Worm (Caenorhabditis elegans) whole organism, L4 larva: ENCODE measurements around the gene asp-4.

Source experiments
- T26A8.4 ChIP-seq: fragments of 200-800 bp; sonication (Bioruptor generic); IDR thresholded peaks from 2 replicates; pipeline ENCODE4 v1.3.6; 2022; ENCODE audit warnings: missing genetic modification characterization, missing compliant biosample characterization
- ZK337.2 ChIP-seq: fragments of 200-800 bp; sonication (Bioruptor generic); IDR thresholded peaks from 2 replicates; pipeline ENCODE4 v1.3.6; 2022; ENCODE audit warnings: missing genetic modification reagents, missing genetic modification characterization, missing compliant biosample characterization
- aha-1 ChIP-seq: fragments of 150-350 bp; peaks from one replicate; lab custom pipeline; 2014; ENCODE audit warnings: missing biosample characterization, missing genetic modification characterization
- arid-1 ChIP-seq: fragments of 200-800 bp; sonication (Bioruptor generic); conservative IDR thresholded peaks from 2 replicates; pipeline ENCODE4 v1.3.6; 2022; ENCODE audit warnings: missing genetic modification reagents, missing genetic modification characterization, missing compliant biosample characterization
- ceh-20 ChIP-seq: fragments of 200-800 bp; sonication (Bioruptor generic); IDR thresholded peaks from 2 replicates; pipeline ENCODE4 v1.3.6; 2022; ENCODE audit warnings: missing genetic modification reagents, missing genetic modification characterization, missing compliant biosample characterization
- ceh-28 ChIP-seq: fragments of 150-350 bp; optimal IDR thresholded peaks from 2 replicates; lab custom pipeline; 2014; ENCODE audit warnings: missing biosample characterization, missing genetic modification reagents, missing genetic modification characterization
- ceh-44 ChIP-seq: fragments of 200-800 bp; sonication (Bioruptor generic); IDR thresholded peaks from 2 replicates; pipeline ENCODE4 v1.3.6; 2022; ENCODE audit warnings: missing genetic modification reagents, missing genetic modification characterization, missing compliant biosample characterization
- cey-2 ChIP-seq: sonication (generic microtip); optimal IDR thresholded peaks from 3 replicates; lab custom pipeline; 2017; ENCODE audit warnings: missing genetic modification characterization, mild to moderate bottlenecking, missing compliant biosample characterization, antibody characterized with exemption, borderline replicate concordance; ENCODE audit not compliant: insufficient read depth
- ctbp-1 ChIP-seq: fragments of 200-800 bp; sonication (Bioruptor generic); IDR thresholded peaks from 2 replicates; pipeline ENCODE4 v1.3.6; 2022; ENCODE audit warnings: missing genetic modification reagents, missing genetic modification characterization, missing compliant biosample characterization
- daf-16 ChIP-seq, 3 experiments: sonication (generic microtip); optimal IDR thresholded peaks; 2 replicates each; lab custom pipeline; 2016 to 2017; ENCODE audit warnings: missing genetic modification characterization in 3 of 3, missing genetic modification reagents in 3 of 3, mild to moderate bottlenecking in 2 of 3, missing compliant biosample characterization in 2 of 3, missing biosample characterization in 1 of 3, moderate library complexity in 1 of 3
- daf-8 ChIP-seq: fragments of 200-800 bp; sonication (Bioruptor generic); IDR thresholded peaks from 2 replicates; pipeline ENCODE4 v1.3.6; 2022; ENCODE audit warnings: missing genetic modification characterization, missing compliant biosample characterization
- dmd-6 ChIP-seq: fragments of 200-800 bp; sonication (Bioruptor generic); IDR thresholded peaks from 2 replicates; pipeline ENCODE4 v1.3.6; 2022; ENCODE audit warnings: missing genetic modification reagents, missing genetic modification characterization, missing compliant biosample characterization
- dve-1 ChIP-seq: sonication (generic microtip); optimal IDR thresholded peaks from 2 replicates; lab custom pipeline; 2017; ENCODE audit warnings: antibody characterized with exemption, mild to moderate bottlenecking, missing genetic modification characterization, missing compliant biosample characterization; ENCODE audit not compliant: insufficient read depth
- fos-1 ChIP-seq: fragments of 150-350 bp; optimal IDR thresholded peaks from 2 replicates; lab custom pipeline; 2014; ENCODE audit warnings: missing biosample characterization, missing genetic modification characterization
- gei-8 ChIP-seq: fragments of 200-800 bp; sonication (Bioruptor generic); optimal IDR thresholded peaks from 2 replicates; lab custom pipeline; 2018; ENCODE audit warnings: mild to moderate bottlenecking, missing genetic modification characterization, missing compliant biosample characterization
- hif-1 ChIP-seq, 2 experiments: sonication (generic microtip); optimal IDR thresholded peaks; 2 replicates each; lab custom pipeline; 2016 to 2017; ENCODE audit warnings: missing compliant biosample characterization in 2 of 2, missing genetic modification characterization in 2 of 2, missing genetic modification reagents in 2 of 2, missing genotype in 2 of 2, mild to moderate bottlenecking in 1 of 2
- hlh-11 ChIP-seq: fragments of 200-800 bp; sonication (Bioruptor generic); optimal IDR thresholded peaks from 2 replicates; lab custom pipeline; 2018; ENCODE audit warnings: mild to moderate bottlenecking, missing genetic modification characterization, missing compliant biosample characterization
- hlh-30 ChIP-seq: sonication (generic microtip); optimal IDR thresholded peaks from 2 replicates; lab custom pipeline; 2017; ENCODE audit warnings: antibody characterized with exemption, mild to moderate bottlenecking, missing genetic modification characterization, missing compliant biosample characterization; ENCODE audit not compliant: insufficient read depth
- hmg-1.1 ChIP-seq: fragments of 200-800 bp; sonication (Bioruptor generic); IDR thresholded peaks from 2 replicates; pipeline ENCODE4 v1.3.6; 2022; ENCODE audit warnings: missing genetic modification reagents, missing genetic modification characterization, missing compliant biosample characterization
- jun-1 ChIP-seq: fragments of 150-350 bp; optimal IDR thresholded peaks from 2 replicates; lab custom pipeline; 2014; ENCODE audit warnings: missing biosample characterization, missing genetic modification reagents, missing genetic modification characterization
- lin-1 ChIP-seq: fragments of 200-800 bp; sonication (Bioruptor generic); IDR thresholded peaks from 2 replicates; pipeline ENCODE4 v1.3.6; 2022; ENCODE audit warnings: missing genetic modification reagents, missing genetic modification characterization, missing compliant biosample characterization
- lin-29 ChIP-seq: fragments of 200-800 bp; sonication (Bioruptor generic); IDR thresholded peaks from 2 replicates; pipeline ENCODE4 v1.3.6; 2022; ENCODE audit warnings: missing genetic modification reagents, missing genetic modification characterization, missing compliant biosample characterization
- lin-39 ChIP-seq: fragments of 150-350 bp; optimal IDR thresholded peaks from 2 replicates; lab custom pipeline; 2014; ENCODE audit warnings: missing biosample characterization, missing genetic modification reagents, missing genetic modification characterization
- lsy-2 ChIP-seq, 2 experiments: fragments of 150-350 bp in 1 of 2; sonication (generic microtip) in 1 of 2; optimal IDR thresholded peaks; 2 replicates each; lab custom pipeline; 2014 to 2017; ENCODE audit warnings: missing biosample characterization in 2 of 2, missing genetic modification characterization in 2 of 2
- mdl-1 ChIP-seq, 2 experiments: fragments of 150-350 bp in 1 of 2; sonication (generic microtip) in 1 of 2; optimal IDR thresholded peaks; 2 replicates each; lab custom pipeline; 2014 to 2017; ENCODE audit warnings: missing biosample characterization in 2 of 2, missing genetic modification characterization in 2 of 2
- mep-1 ChIP-seq: fragments of 150-350 bp; sonication (generic microtip); optimal IDR thresholded peaks from 3 replicates; lab custom pipeline; 2014; ENCODE audit warnings: missing biosample characterization, missing genetic modification characterization
- mes-2 ChIP-seq: sonication (generic microtip); optimal IDR thresholded peaks from 2 replicates; lab custom pipeline; 2016; ENCODE audit warnings: missing genotype, mild to moderate bottlenecking, missing genetic modification characterization, missing compliant biosample characterization; ENCODE audit not compliant: poor library complexity, severe bottlenecking
- mxl-3 ChIP-seq: fragments of 200-800 bp; sonication (Bioruptor generic); optimal IDR thresholded peaks from 2 replicates; lab custom pipeline; 2018; ENCODE audit warnings: mild to moderate bottlenecking, missing genetic modification characterization, missing compliant biosample characterization
- nhr-10 ChIP-seq: fragments of 150-350 bp; optimal IDR thresholded peaks from 2 replicates; lab custom pipeline; 2014; ENCODE audit warnings: missing biosample characterization, missing genetic modification characterization
- nhr-11 ChIP-seq: fragments of 150-350 bp; optimal IDR thresholded peaks from 2 replicates; lab custom pipeline; 2014; ENCODE audit warnings: missing biosample characterization, missing genetic modification characterization
- nhr-28 ChIP-seq: fragments of 150-350 bp; optimal IDR thresholded peaks from 2 replicates; lab custom pipeline; 2014; ENCODE audit warnings: missing biosample characterization, missing genetic modification characterization
- nhr-48 ChIP-seq: sonication (generic microtip); optimal IDR thresholded peaks from 2 replicates; lab custom pipeline; 2016; ENCODE audit warnings: mild to moderate bottlenecking, missing genetic modification characterization, missing compliant biosample characterization
- nhr-6 ChIP-seq: fragments of 150-350 bp; optimal IDR thresholded peaks from 2 replicates; lab custom pipeline; 2014; ENCODE audit warnings: missing biosample characterization, missing genetic modification characterization
- nhr-76 ChIP-seq: fragments of 150-350 bp; optimal IDR thresholded peaks from 2 replicates; lab custom pipeline; 2014; ENCODE audit warnings: missing biosample characterization, missing genetic modification characterization
- nhr-77 ChIP-seq: fragments of 150-350 bp; optimal IDR thresholded peaks from 2 replicates; lab custom pipeline; 2014; ENCODE audit warnings: missing biosample characterization, missing genetic modification characterization
- pha-4 ChIP-seq, 2 experiments: fragments of 150-350 bp in 1 of 2; fragments of 200-800 bp in 1 of 2; sonication (Bioruptor generic) in 1 of 2; IDR thresholded peaks in 1 of 2; optimal IDR thresholded peaks in 1 of 2; 2 replicates each; pipeline versions ENCODE4 v1.3.6 to Lab custom; 2014 to 2022; ENCODE audit warnings: missing genetic modification characterization in 2 of 2, missing genetic modification reagents in 2 of 2, missing biosample characterization in 1 of 2, missing compliant biosample characterization in 1 of 2
- php-3 ChIP-seq: fragments of 200-800 bp; sonication (Bioruptor generic); IDR thresholded peaks from 2 replicates; pipeline ENCODE4 v1.3.6; 2022; ENCODE audit warnings: missing genetic modification reagents, missing genetic modification characterization, missing compliant biosample characterization
- rbr-2 ChIP-seq: sonication (generic microtip); optimal IDR thresholded peaks from 2 replicates; lab custom pipeline; 2016; ENCODE audit warnings: missing genotype, missing genetic modification characterization, missing compliant biosample characterization
- snpc-1.2 ChIP-seq: fragments of 200-800 bp; sonication (Bioruptor generic); IDR thresholded peaks from 2 replicates; pipeline ENCODE4 v1.3.6; 2022; ENCODE audit warnings: missing genetic modification reagents, missing genetic modification characterization, missing compliant biosample characterization
- tag-97 ChIP-seq: fragments of 200-800 bp; sonication (Bioruptor generic); IDR thresholded peaks from 2 replicates; pipeline ENCODE4 v1.3.6; 2022; ENCODE audit warnings: missing genetic modification characterization, missing compliant biosample characterization
- tra-1 ChIP-seq: fragments of 200-800 bp; sonication (Bioruptor generic); IDR thresholded peaks from 2 replicates; pipeline ENCODE4 v1.3.6; 2022; ENCODE audit warnings: missing genetic modification reagents, missing genetic modification characterization, missing compliant biosample characterization
- unc-130 ChIP-seq: sonication (generic microtip); optimal IDR thresholded peaks from 2 replicates; lab custom pipeline; 2016; ENCODE audit warnings: missing genetic modification reagents, missing genetic modification characterization, missing compliant biosample characterization
- unc-39 ChIP-seq: sonication (generic microtip); optimal IDR thresholded peaks from 2 replicates; lab custom pipeline; 2017; ENCODE audit warnings: missing biosample characterization, missing genetic modification characterization
- unc-62 ChIP-seq, 3 experiments: fragments of 150-350 bp in 1 of 3; sonication (generic microtip); optimal IDR thresholded peaks in 2 of 3; peaks in 1 of 3; 1 replicate in 1 of 3; 2 replicates in 2 of 3; lab custom pipeline; 2014 to 2017; ENCODE audit warnings: missing biosample characterization in 3 of 3, missing genetic modification characterization in 3 of 3, missing genetic modification reagents in 3 of 3, missing genotype in 1 of 3
- zip-11 ChIP-seq: fragments of 200-800 bp; sonication (Bioruptor generic); IDR thresholded peaks from 2 replicates; pipeline ENCODE4 v1.3.6; 2022; ENCODE audit warnings: missing genetic modification characterization, missing compliant biosample characterization
- ztf-7 ChIP-seq: fragments of 150-350 bp; optimal IDR thresholded peaks from 2 replicates; lab custom pipeline; 2014; ENCODE audit warnings: missing biosample characterization, missing genetic modification characterization

asp-4 gene

DNA sequence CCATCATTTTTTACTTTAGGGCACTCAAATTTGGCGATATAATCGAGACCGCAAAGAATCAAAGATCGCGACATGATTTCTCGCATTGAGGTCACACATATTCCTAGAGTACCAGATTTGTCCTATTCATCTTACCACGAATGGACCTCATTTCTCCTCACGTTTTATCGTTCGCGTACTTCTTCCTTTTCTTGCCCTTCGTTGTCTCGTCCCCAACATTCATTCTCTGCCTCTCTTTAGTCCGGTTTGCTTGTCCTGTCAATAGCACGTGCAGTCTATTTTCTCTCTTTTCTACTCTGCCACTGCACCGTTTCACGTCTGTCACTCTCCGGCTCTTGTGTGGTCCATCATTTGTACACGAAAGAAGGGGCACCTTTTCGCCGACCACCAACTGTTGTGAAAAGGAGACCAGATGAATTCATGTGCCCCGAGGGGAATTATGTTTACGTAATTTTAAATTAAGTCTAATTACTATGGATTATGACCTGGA is 30.1 kb upstream of the asp-4 start:
- TF ChIP-seq nhr-6 (peak; percentile 61), nhr-28 (tag; lab: Kevin White, UChicago) (peak; percentile 74), ZK337.2 (GFP tag; lab: Robert Waterston, UW) (no peak), nhr-11 (tag; lab: Kevin White, UChicago) (peak; percentile 87), php-3 (no peak), lin-1 (GFP tag; lab: Robert Waterston, UW) (peak; percentile 70; the same call in 1 of the 2 replicates), lin-39 (tag; lab: Kevin White, UChicago) (no peak), mep-1 (tag; lab: Kevin White, UChicago) (peak; percentile 81), zip-11 (GFP tag; lab: Robert Waterston, UW) (no peak), ztf-7 (tag; lab: Kevin White, UChicago) (peak; percentile 35), mes-2 (tag; lab: Kevin White, UChicago) (peak; percentile 68), nhr-10 (tag; lab: Kevin White, UChicago) (peak; percentile 73), unc-62 (GFP tag; optimal IDR thresholded peaks at IDR 0.05 in 1 of 2; lab: Kevin White, UChicago) (peak in 1 of 2 experiments; percentile 99), unc-62 (tag; optimal IDR thresholded peaks at IDR 0.05; lab: Kevin White, UChicago) (no peak), daf-8 (GFP tag; lab: Robert Waterston, UW) (no peak), nhr-77 (tag; lab: Kevin White, UChicago) (peak; percentile 55), daf-16 (GFP tag; optimal IDR thresholded peaks at IDR 0.05; lab: Kevin White, UChicago) (peak in 1 of 2 experiments; percentile 57), daf-16 (tag; optimal IDR thresholded peaks at IDR 0.05; lab: Kevin White, UChicago) (peak; percentile 77), ctbp-1 (GFP tag; lab: Robert Waterston, UW) (0 out of 2 replicates have a peak, but pooled peaks have one; percentile 46), dmd-6 (GFP tag; lab: Robert Waterston, UW) (peak; percentile 74), hlh-11 (tag; lab: Kevin White, UChicago) (peak; percentile 86), arid-1 (GFP tag; lab: Robert Waterston, UW) (peak; percentile 44; the same call in 1 of the 2 replicates), jun-1 (tag; lab: Kevin White, UChicago) (no peak), hif-1 (tag; optimal IDR thresholded peaks at IDR 0.05; lab: Kevin White, UChicago) (peak in 1 of 2 experiments; percentile 69), ceh-28 (tag; lab: Kevin White, UChicago) (no peak), hlh-30 (tag; lab: Kevin White, UChicago) (peak; percentile 93), ceh-20 (no peak), T26A8.4 (peak; percentile 52), snpc-1.2 (GFP tag; lab: Robert Waterston, UW) (no peak), unc-39 (tag; lab: Kevin White, UChicago) (no peak), aha-1 (peak; percentile 50), nhr-76 (tag; lab: Kevin White, UChicago) (no peak), tag-97 (no peak), nhr-48 (tag; lab: Kevin White, UChicago) (peak; percentile 22), gei-8 (GFP tag; lab: Kevin White, UChicago) (no peak), pha-4 (GFP tag; IDR thresholded peaks at IDR 0.05; lab: Robert Waterston, UW) (no peak), pha-4 (tag; optimal IDR thresholded peaks at IDR 0.05; lab: Kevin White, UChicago) (peak; percentile 49), unc-130 (GFP tag; lab: Kevin White, UChicago) (no peak), mdl-1 (tag; optimal IDR thresholded peaks at IDR 0.05; lab: Kevin White, UChicago) (peak; percentile 85 to 99), lsy-2 (tag; optimal IDR thresholded peaks at IDR 0.05; lab: Kevin White, UChicago) (peak; percentile 7 to 55), dve-1 (tag; lab: Kevin White, UChicago) (peak; percentile 35), rbr-2 (tag; lab: Kevin White, UChicago) (peak; percentile 55), hmg-1.1 (GFP tag; lab: Robert Waterston, UW) (peak; percentile 70), fos-1 (tag; lab: Kevin White, UChicago) (no peak), lin-29 (GFP tag; lab: Robert Waterston, UW) (no peak), mxl-3 (GFP tag; lab: Kevin White, UChicago) (peak; percentile 86), tra-1 (GFP tag; lab: Robert Waterston, UW) (0 out of 2 replicates have a peak, but pooled peaks have one; percentile 44), cey-2 (tag; lab: Kevin White, UChicago) (no peak), ceh-44 (GFP tag; lab: Robert Waterston, UW) (no peak)
